1 fruit fly cellular context compared by ENCODE assay signal in genomic region chr3L:1086305-1086733, dm6.
TF ChIP-seq lines count a peak whose summit lies in the region.

No protein-coding gene starts in this region.

TF ChIP-seq in whole organism, embryonic, 481 proteins besides CTCF, POLR2A, EP300 and RAD21 (continued from another document and continues in another):
- TF ChIP-seq Sox100B (GFP tag; optimal IDR thresholded peaks at IDR 0.05; lab: Kevin White, UChicago) = peak; percentile 67
- TF ChIP-seq MTF-1 (GFP tag; optimal IDR thresholded peaks at IDR 0.05; lab: Kevin White, UChicago; ENCODE audit: borderline replicate concordance) = peak; percentile 89
- TF ChIP-seq Gug (GFP tag; IDR thresholded peaks at IDR 0.05; lab: Robert Waterston, UW) = no peak
- TF ChIP-seq salm (tag; optimal IDR thresholded peaks at IDR 0.05; lab: Kevin White, UChicago) = peak; percentile 64
- TF ChIP-seq CG13424 (tag; optimal IDR thresholded peaks at IDR 0.05; lab: Kevin White, UChicago) = peak; percentile 67
- TF ChIP-seq abd-A (tag; optimal IDR thresholded peaks at IDR 0.05; lab: Kevin White, UChicago) = no peak
- TF ChIP-seq Ets97D (GFP tag; optimal IDR thresholded peaks at IDR 0.05; lab: Kevin White, UChicago) = no peak
- peak; percentile 83 for TF ChIP-seq CG15696 (tag; optimal IDR thresholded peaks at IDR 0.05; lab: Kevin White, UChicago)
- TF ChIP-seq CG12744 (GFP tag; optimal IDR thresholded peaks at IDR 0.05; lab: Kevin White, UChicago) = no peak
- TF ChIP-seq CG17385 (GFP tag; optimal IDR thresholded peaks at IDR 0.05; lab: Kevin White, UChicago) = peak; percentile 65
- TF ChIP-seq CG12155 (GFP tag; optimal IDR thresholded peaks at IDR 0.05; lab: Kevin White, UChicago) = no peak
- no peak for TF ChIP-seq CG15479 (GFP tag; optimal IDR thresholded peaks at IDR 0.05; lab: Kevin White, UChicago)
- peak; percentile 14 for TF ChIP-seq bab2 (GFP tag; optimal IDR thresholded peaks at IDR 0.05; lab: Kevin White, UChicago)
- TF ChIP-seq ranshi (GFP tag; IDR thresholded peaks at IDR 0.05; lab: Robert Waterston, UW) = no peak; the same call in 1 of the 2 replicates
- TF ChIP-seq CG14667 (GFP tag; IDR thresholded peaks at IDR 0.05; lab: Robert Waterston, UW) = no peak
- TF ChIP-seq chn (GFP tag; optimal IDR thresholded peaks at IDR 0.05; lab: Kevin White, UChicago) = no peak
- TF ChIP-seq CG10565 (GFP tag; optimal IDR thresholded peaks at IDR 0.05; lab: Kevin White, UChicago) = no peak
- TF ChIP-seq ash1 (GFP tag; optimal IDR thresholded peaks at IDR 0.05; lab: Kevin White, UChicago) = no peak
- TF ChIP-seq CG9817 (tag; optimal IDR thresholded peaks at IDR 0.05; lab: Kevin White, UChicago) = peak; percentile 71
- no peak for TF ChIP-seq ind (GFP tag; optimal IDR thresholded peaks at IDR 0.05; lab: Kevin White, UChicago)
- no peak for TF ChIP-seq corto (GFP tag; optimal IDR thresholded peaks at IDR 0.05; lab: Kevin White, UChicago)
- TF ChIP-seq pb (GFP tag; optimal IDR thresholded peaks at IDR 0.05; lab: Kevin White, UChicago) = no peak
- peak; percentile 53 for TF ChIP-seq Nf-YB (GFP tag; optimal IDR thresholded peaks at IDR 0.05; lab: Kevin White, UChicago)
- peak; percentile 89 for TF ChIP-seq nau (GFP tag; optimal IDR thresholded peaks at IDR 0.05; lab: Kevin White, UChicago)
- TF ChIP-seq CG10274 (GFP tag; optimal IDR thresholded peaks at IDR 0.05; lab: Kevin White, UChicago) = peak; percentile 62
- TF ChIP-seq Hr51 (GFP tag; optimal IDR thresholded peaks at IDR 0.05; lab: Kevin White, UChicago) = peak in 1 of 2 experiments; percentile 54
- TF ChIP-seq CG4424 (GFP tag; optimal IDR thresholded peaks at IDR 0.05; lab: Kevin White, UChicago) = peak; percentile 48
- peak; percentile 8 for TF ChIP-seq CG17186 (GFP tag; optimal IDR thresholded peaks at IDR 0.05; lab: Kevin White, UChicago)
- peak; percentile 71 for TF ChIP-seq CG15514 (GFP tag; optimal IDR thresholded peaks at IDR 0.05; lab: Kevin White, UChicago)
- no peak for TF ChIP-seq hb (GFP tag; IDR thresholded peaks at IDR 0.05; lab: Robert Waterston, UW; ENCODE audit: partially characterized antibody)
- peak; percentile 17 for TF ChIP-seq bigmax (GFP tag; optimal IDR thresholded peaks at IDR 0.05; lab: Kevin White, UChicago)
- peak; percentile 11 for TF ChIP-seq CG10979 (tag; optimal IDR thresholded peaks at IDR 0.05; lab: Kevin White, UChicago)
- peak; percentile 26 for TF ChIP-seq exex (tag; optimal IDR thresholded peaks at IDR 0.05; lab: Kevin White, UChicago)
- peak; percentile 84 for TF ChIP-seq CG2875 (GFP tag; optimal IDR thresholded peaks at IDR 0.05; lab: Kevin White, UChicago)
- TF ChIP-seq luna (GFP tag; optimal IDR thresholded peaks at IDR 0.05; lab: Kevin White, UChicago) = no peak
- TF ChIP-seq lilli (GFP tag; optimal IDR thresholded peaks at IDR 0.05; lab: Kevin White, UChicago) = no peak
- peak; percentile 90 for TF ChIP-seq CG12769 (tag; optimal IDR thresholded peaks at IDR 0.05; lab: Kevin White, UChicago)
- peak; percentile 58 for TF ChIP-seq CG7928 (GFP tag; optimal IDR thresholded peaks at IDR 0.05; lab: Kevin White, UChicago)
- no peak for TF ChIP-seq CG16813 (GFP tag; IDR thresholded peaks at IDR 0.05; lab: Robert Waterston, UW; ENCODE audit: partially characterized antibody)
- TF ChIP-seq CG8359 (GFP tag; optimal IDR thresholded peaks at IDR 0.05; lab: Kevin White, UChicago; ENCODE audit: borderline replicate concordance) = peak; percentile 77
- peak; percentile 61 for TF ChIP-seq seq (GFP tag; IDR thresholded peaks at IDR 0.05; lab: Robert Waterston, UW)
- TF ChIP-seq CHES-1-like (GFP tag; optimal IDR thresholded peaks at IDR 0.05; lab: Kevin White, UChicago) = no peak
- TF ChIP-seq NC2β (GFP tag; optimal IDR thresholded peaks at IDR 0.05; lab: Kevin White, UChicago) = no peak
- peak; percentile 51 for TF ChIP-seq CG12236 (GFP tag; optimal IDR thresholded peaks at IDR 0.05; lab: Kevin White, UChicago)
- TF ChIP-seq CG11695 (GFP tag; IDR thresholded peaks at IDR 0.05; lab: Robert Waterston, UW) = peak; percentile 56; the same call in 1 of the 3 replicates
- peak; percentile 78 for TF ChIP-seq oc (tag; optimal IDR thresholded peaks at IDR 0.05; lab: Kevin White, UChicago)
- peak; percentile 70 for TF ChIP-seq unpg (GFP tag; optimal IDR thresholded peaks at IDR 0.05; lab: Kevin White, UChicago)
- TF ChIP-seq sisA (GFP tag; IDR thresholded peaks at IDR 0.05; lab: Robert Waterston, UW) = no peak
- TF ChIP-seq br (optimal IDR thresholded peaks at IDR 0.05; lab: Kevin White, UChicago) = no peak
- peak; percentile 93 for TF ChIP-seq Med (GFP tag; lab: Kevin White, UChicago)
- 0 out of 2 replicates have a peak, but pooled peaks have one; percentile 17 for TF ChIP-seq Poxn (GFP tag; IDR thresholded peaks at IDR 0.05; lab: Robert Waterston, UW)
- peak; percentile 9 for TF ChIP-seq MESR4 (GFP tag; optimal IDR thresholded peaks at IDR 0.05; lab: Kevin White, UChicago)
- no peak for TF ChIP-seq cas (GFP tag; IDR thresholded peaks at IDR 0.05; lab: Robert Waterston, UW)
- TF ChIP-seq Mad (GFP tag; optimal IDR thresholded peaks at IDR 0.05; lab: Kevin White, UChicago) = no peak
- peak; percentile 54 for TF ChIP-seq crc (GFP tag; optimal IDR thresholded peaks at IDR 0.05; lab: Kevin White, UChicago)
- peak; percentile 49 for TF ChIP-seq CG7556 (GFP tag; optimal IDR thresholded peaks at IDR 0.05; lab: Kevin White, UChicago)
- TF ChIP-seq CG43689 (GFP tag; IDR thresholded peaks at IDR 0.05; lab: Robert Waterston, UW) = no peak
- TF ChIP-seq CG7786 (GFP tag; optimal IDR thresholded peaks at IDR 0.05; lab: Kevin White, UChicago) = no peak
- TF ChIP-seq Bdp1 (GFP tag; optimal IDR thresholded peaks at IDR 0.05; lab: Kevin White, UChicago) = no peak
- TF ChIP-seq tna (GFP tag; IDR thresholded peaks at IDR 0.05; lab: Robert Waterston, UW; ENCODE audit: partially characterized antibody) = no peak
- no peak for TF ChIP-seq gro (GFP tag; optimal IDR thresholded peaks at IDR 0.05; lab: Kevin White, UChicago)
- peak; percentile 13 for TF ChIP-seq fd102C (GFP tag; optimal IDR thresholded peaks at IDR 0.05; lab: Kevin White, UChicago)
- TF ChIP-seq CG17568 (GFP tag; optimal IDR thresholded peaks at IDR 0.05; lab: Kevin White, UChicago) = peak; percentile 88
- peak; percentile 3 for TF ChIP-seq da (GFP tag; optimal IDR thresholded peaks at IDR 0.05; lab: Kevin White, UChicago)
- TF ChIP-seq sens (GFP tag; lab: Kevin White, UChicago) = peak; percentile 76
- peak; percentile 49 for TF ChIP-seq CG3847 (GFP tag; IDR thresholded peaks at IDR 0.05; lab: Robert Waterston, UW)
- TF ChIP-seq inv (GFP tag; IDR thresholded peaks at IDR 0.05; lab: Robert Waterston, UW; ENCODE audit: partially characterized antibody) = no peak
- TF ChIP-seq ab (GFP tag; optimal IDR thresholded peaks at IDR 0.05; lab: Kevin White, UChicago) = no peak
- TF ChIP-seq wek (GFP tag; optimal IDR thresholded peaks at IDR 0.05; lab: Kevin White, UChicago) = peak; percentile 83
- peak; percentile 47 for TF ChIP-seq slou (GFP tag; optimal IDR thresholded peaks at IDR 0.05; lab: Kevin White, UChicago)
- no peak for TF ChIP-seq Antp (GFP tag; optimal IDR thresholded peaks at IDR 0.05; lab: Kevin White, UChicago)
- no peak for TF ChIP-seq Bgb (GFP tag; IDR thresholded peaks at IDR 0.05; lab: Robert Waterston, UW; ENCODE audit: partially characterized antibody)
- TF ChIP-seq Dll (GFP tag; IDR thresholded peaks at IDR 0.05; lab: Robert Waterston, UW; ENCODE audit: partially characterized antibody) = no peak
- TF ChIP-seq nmo (GFP tag; optimal IDR thresholded peaks at IDR 0.05; lab: Kevin White, UChicago) = peak; percentile 21
- TF ChIP-seq eyg (GFP tag; optimal IDR thresholded peaks at IDR 0.05; lab: Kevin White, UChicago) = peak; percentile 46
- TF ChIP-seq ftz-f1 (GFP tag; optimal IDR thresholded peaks at IDR 0.05; lab: Kevin White, UChicago) = no peak
- no peak for TF ChIP-seq CG30020 (tag; optimal IDR thresholded peaks at IDR 0.05; lab: Kevin White, UChicago)
- TF ChIP-seq Scr (GFP tag; IDR thresholded peaks at IDR 0.05; lab: Robert Waterston, UW; ENCODE audit: partially characterized antibody) = no peak
- TF ChIP-seq fru (optimal IDR thresholded peaks at IDR 0.05; lab: Kevin White, UChicago) = no peak
- no peak for TF ChIP-seq zf30C (GFP tag; optimal IDR thresholded peaks at IDR 0.05; lab: Kevin White, UChicago)
- TF ChIP-seq Six4 (GFP tag; optimal IDR thresholded peaks at IDR 0.05; lab: Kevin White, UChicago) = peak; percentile 2
- TF ChIP-seq CG6854 (GFP tag; optimal IDR thresholded peaks at IDR 0.05; lab: Kevin White, UChicago) = peak; percentile 55
- TF ChIP-seq Dbx (GFP tag; IDR thresholded peaks at IDR 0.05; lab: Robert Waterston, UW) = peak; percentile 73
- peak; percentile 76; the same call in 1 of the 2 replicates for TF ChIP-seq sob (GFP tag; IDR thresholded peaks at IDR 0.05; lab: Robert Waterston, UW)
- no peak for TF ChIP-seq Ets65A (GFP tag; lab: Kevin White, UChicago)
- peak; percentile 66 for TF ChIP-seq CoRest (tag; optimal IDR thresholded peaks at IDR 0.05; lab: Kevin White, UChicago)
- TF ChIP-seq NFAT (GFP tag; IDR thresholded peaks at IDR 0.05; lab: Robert Waterston, UW) = peak; percentile 35; the same call in 1 of the 2 replicates
- no peak for TF ChIP-seq CG10959 (GFP tag; IDR thresholded peaks at IDR 0.05; lab: Robert Waterston, UW)
- TF ChIP-seq CG2678 (tag; optimal IDR thresholded peaks at IDR 0.05; lab: Kevin White, UChicago) = peak; percentile 83
- peak in 1 of 2 experiments; percentile 50 for TF ChIP-seq Pdp1 (GFP tag; optimal IDR thresholded peaks at IDR 0.05; lab: Kevin White, UChicago)
- TF ChIP-seq gce (GFP tag; IDR thresholded peaks at IDR 0.05; lab: Robert Waterston, UW) = peak; percentile 82; the same call in 2 of the 3 replicates
- 0 out of 2 replicates have a peak, but pooled peaks have one; percentile 27 for TF ChIP-seq CG11085 (GFP tag; IDR thresholded peaks at IDR 0.05; lab: Robert Waterston, UW)
- TF ChIP-seq croc (GFP tag; conservative IDR thresholded peaks at IDR 0.05; lab: Robert Waterston, UW) = no peak
- TF ChIP-seq lbe (GFP tag; optimal IDR thresholded peaks at IDR 0.05; lab: Kevin White, UChicago) = no peak
- 0 out of 2 replicates have a peak, but pooled peaks have one; percentile 10 for TF ChIP-seq dimm (GFP tag; IDR thresholded peaks at IDR 0.05; lab: Robert Waterston, UW)
- TF ChIP-seq E2f2 (GFP tag; IDR thresholded peaks at IDR 0.05; lab: Robert Waterston, UW) = peak; percentile 51; the same call in 1 of the 2 replicates
- peak; percentile 84 for TF ChIP-seq Awh (GFP tag; IDR thresholded peaks at IDR 0.05; lab: Robert Waterston, UW)
- peak; percentile 1 for TF ChIP-seq stwl (tag; optimal IDR thresholded peaks at IDR 0.05; lab: Kevin White, UChicago)
- TF ChIP-seq sd (tag; optimal IDR thresholded peaks at IDR 0.05; lab: Kevin White, UChicago) = peak; percentile 49
- TF ChIP-seq CG4360 (GFP tag; IDR thresholded peaks at IDR 0.05; lab: Robert Waterston, UW) = no peak
- no peak for TF ChIP-seq Max (GFP tag; optimal IDR thresholded peaks at IDR 0.05; lab: Kevin White, UChicago)
- peak; percentile 79 for TF ChIP-seq HmgZ (tag; optimal IDR thresholded peaks at IDR 0.05; lab: Kevin White, UChicago)
- peak; percentile 57; the same call in 2 of the 3 replicates for TF ChIP-seq otp (GFP tag; IDR thresholded peaks at IDR 0.05; lab: Robert Waterston, UW)
- peak; percentile 38 for TF ChIP-seq CG34376 (GFP tag; optimal IDR thresholded peaks at IDR 0.05; lab: Kevin White, UChicago)
- peak; percentile 81 for TF ChIP-seq CG17359 (tag; optimal IDR thresholded peaks at IDR 0.05; lab: Kevin White, UChicago)
- peak; percentile 78 for TF ChIP-seq grn (GFP tag; optimal IDR thresholded peaks at IDR 0.05; lab: Kevin White, UChicago)
- TF ChIP-seq cwo (GFP tag; optimal IDR thresholded peaks at IDR 0.05; lab: Kevin White, UChicago) = peak; percentile 46
- peak; percentile 2 for TF ChIP-seq Mes4 (GFP tag; optimal IDR thresholded peaks at IDR 0.05; lab: Kevin White, UChicago)
- TF ChIP-seq Elba2 (GFP tag; optimal IDR thresholded peaks at IDR 0.05; lab: Kevin White, UChicago) = no peak
- TF ChIP-seq lov (optimal IDR thresholded peaks at IDR 0.05; lab: Kevin White, UChicago) = no peak
- TF ChIP-seq lov (GFP tag; IDR thresholded peaks at IDR 0.05; lab: Robert Waterston, UW) = peak; percentile 79; the same call in 1 of the 3 replicates
- peak; percentile 31 for TF ChIP-seq CG10431 (GFP tag; optimal IDR thresholded peaks at IDR 0.05; lab: Kevin White, UChicago)
- no peak for TF ChIP-seq Ssrp (tag; optimal IDR thresholded peaks at IDR 0.05; lab: Kevin White, UChicago)
- no peak for TF ChIP-seq Sin3A (optimal IDR thresholded peaks at IDR 0.05; lab: Kevin White, UChicago)
- TF ChIP-seq zen2 (GFP tag; IDR thresholded peaks at IDR 0.05; lab: Robert Waterston, UW; ENCODE audit: partially characterized antibody) = no peak
- no peak for TF ChIP-seq klu (GFP tag; IDR thresholded peaks at IDR 0.05; lab: Robert Waterston, UW)
- peak; percentile 84 for TF ChIP-seq odd (GFP tag; optimal IDR thresholded peaks at IDR 0.05; lab: Kevin White, UChicago)
- peak; percentile 70 for TF ChIP-seq CG8924 (tag; optimal IDR thresholded peaks at IDR 0.05; lab: Kevin White, UChicago)
- peak; percentile 24 for TF ChIP-seq CG2120 (GFP tag; optimal IDR thresholded peaks at IDR 0.05; lab: Kevin White, UChicago)
- peak; percentile 17 for TF ChIP-seq CG4854 (GFP tag; optimal IDR thresholded peaks at IDR 0.05; lab: Kevin White, UChicago)
- peak; percentile 76 for TF ChIP-seq vvl (GFP tag; IDR thresholded peaks at IDR 0.05; lab: Robert Waterston, UW)
- no peak for TF ChIP-seq p53 (GFP tag; optimal IDR thresholded peaks at IDR 0.05; lab: Kevin White, UChicago)
- TF ChIP-seq aop (GFP tag; IDR thresholded peaks at IDR 0.05; lab: Robert Waterston, UW) = 0 out of 2 replicates have a peak, but pooled peaks have one; percentile 17
- TF ChIP-seq CG11723 (GFP tag; optimal IDR thresholded peaks at IDR 0.05; lab: Kevin White, UChicago) = peak; percentile 83
- peak; percentile 49 for TF ChIP-seq YL-1 (GFP tag; optimal IDR thresholded peaks at IDR 0.05; lab: Kevin White, UChicago)
- peak; percentile 38; the same call in 1 of the 2 replicates for TF ChIP-seq E2f1 (GFP tag; IDR thresholded peaks at IDR 0.05; lab: Robert Waterston, UW)
- no peak for TF ChIP-seq Taf1 (GFP tag; IDR thresholded peaks at IDR 0.05; lab: Robert Waterston, UW)
- TF ChIP-seq Meics (GFP tag; optimal IDR thresholded peaks at IDR 0.05; lab: Kevin White, UChicago) = peak; percentile 72
- TF ChIP-seq CG15269 (tag; optimal IDR thresholded peaks at IDR 0.05; lab: Kevin White, UChicago) = peak; percentile 60
- TF ChIP-seq ATbp (GFP tag; optimal IDR thresholded peaks at IDR 0.05; lab: Kevin White, UChicago) = peak; percentile 92
- TF ChIP-seq CG13775 (GFP tag; optimal IDR thresholded peaks at IDR 0.05; lab: Kevin White, UChicago) = peak; percentile 37
- no peak for TF ChIP-seq gt (GFP tag; IDR thresholded peaks at IDR 0.05; lab: Robert Waterston, UW)
